Worm (Caenorhabditis elegans): ENCODE results near the gene rps-27.
A peak's percentile ranks its signal among the peaks of the same experiment; 100 is the strongest.

rps-27 gene

DNA sequence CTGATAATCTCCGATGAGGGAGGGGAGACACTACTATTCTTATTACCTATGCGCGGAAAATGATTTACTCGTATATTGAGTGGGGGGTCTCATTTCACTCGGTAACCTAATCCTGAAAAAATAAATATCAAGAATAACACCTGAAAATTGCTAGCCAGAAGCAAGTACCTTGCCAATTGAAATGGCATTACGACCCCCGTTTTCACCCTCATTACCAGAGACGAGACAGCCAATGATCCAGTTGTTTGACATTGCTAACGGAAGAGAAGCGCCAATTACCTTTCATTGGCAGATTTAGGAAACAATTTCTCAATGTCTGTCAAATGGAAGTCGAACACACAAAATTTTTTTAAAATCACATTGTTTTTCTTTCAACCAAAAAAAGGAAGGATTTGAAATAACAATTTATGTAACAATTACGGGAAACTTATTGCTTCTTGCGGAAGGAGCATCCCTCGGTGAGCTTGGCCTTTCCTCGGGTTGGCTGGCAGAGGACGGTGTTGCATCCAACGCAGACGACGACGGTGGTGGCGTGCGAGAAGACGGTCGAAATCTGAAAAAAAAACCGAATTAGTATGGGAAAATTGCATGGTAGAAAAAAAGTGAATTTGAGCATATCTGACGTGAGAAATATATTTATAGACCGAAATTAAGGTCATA, 704 bp downstream of the rps-27 start (continued):
- TF ChIP-seq unc-62 (GFP tag; optimal IDR thresholded peaks at IDR 0.05): no peak
- no peak for TF ChIP-seq lin-35 (GFP tag; optimal IDR thresholded peaks at IDR 0.05)
- TF ChIP-seq snpc-3.4 (tag; optimal IDR thresholded peaks at IDR 0.05): peak; percentile 19
- no peak for TF ChIP-seq Y53F4B.3 (GFP tag; IDR thresholded peaks at IDR 0.05)
- no peak for TF ChIP-seq dpff-1 (tag; optimal IDR thresholded peaks at IDR 0.05)

DNA sequence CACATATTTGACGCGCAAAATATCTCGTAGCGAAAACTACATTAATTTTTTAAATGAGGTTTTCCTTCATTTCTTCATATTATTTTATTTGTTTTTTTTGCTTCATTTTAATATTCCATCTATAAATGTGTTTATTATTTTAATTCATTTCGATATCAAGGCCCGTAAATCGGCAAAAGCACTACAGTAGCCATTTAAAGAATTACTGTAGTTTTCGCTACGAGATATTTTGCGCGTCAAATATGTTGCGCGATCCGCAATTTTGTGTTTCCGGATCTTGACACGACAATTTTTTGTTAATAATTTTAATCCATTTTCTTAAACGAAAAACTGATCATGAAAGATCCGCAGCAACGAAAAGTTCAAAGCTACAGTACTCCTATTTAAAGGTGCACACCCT, 1.7 kb downstream of the rps-27 start:
- TF ChIP-seq ztf-6 (GFP tag; IDR thresholded peaks at IDR 0.05): no peak
- TF ChIP-seq lin-54 (GFP tag; optimal IDR thresholded peaks at IDR 0.05): no peak
- no peak for TF ChIP-seq lin-35 (GFP tag; optimal IDR thresholded peaks at IDR 0.05)
- TF ChIP-seq ztf-26 (tag; optimal IDR thresholded peaks at IDR 0.05): no peak
- TF ChIP-seq akir-1 (GFP tag; optimal IDR thresholded peaks at IDR 0.05): no peak
- TF ChIP-seq hsf-1 (GFP tag; IDR thresholded peaks at IDR 0.05): no peak
- TF ChIP-seq ceh-91 (GFP tag; IDR thresholded peaks at IDR 0.05): peak; percentile 51
- no peak for TF ChIP-seq ztf-22 (GFP tag; optimal IDR thresholded peaks at IDR 0.05)
- no peak for TF ChIP-seq B0035.1 (tag; optimal IDR thresholded peaks at IDR 0.05)
- TF ChIP-seq mxl-1 (tag; optimal IDR thresholded peaks at IDR 0.05): no peak
- TF ChIP-seq Y67H2A.10 (GFP tag; conservative IDR thresholded peaks at IDR 0.05): no peak
- peak; percentile 69 for TF ChIP-seq lsl-1 (GFP tag; optimal IDR thresholded peaks at IDR 0.05)
- peak; percentile 37; the same call in 1 of the 2 replicates for TF ChIP-seq F33H1.4 (GFP tag; IDR thresholded peaks at IDR 0.05)
- no peak for TF ChIP-seq attf-3 (GFP tag; conservative IDR thresholded peaks at IDR 0.05)
- no peak for TF ChIP-seq F22D6.2 (tag; optimal IDR thresholded peaks at IDR 0.05)
- TF ChIP-seq snpc-3.4 (tag; optimal IDR thresholded peaks at IDR 0.05): no peak
- TF ChIP-seq zfh-2 (GFP tag; conservative IDR thresholded peaks at IDR 0.05): no peak
- no peak for TF ChIP-seq ZK185.1 (tag; optimal IDR thresholded peaks at IDR 0.05; ENCODE audit: poor library complexity, severe bottlenecking)
- TF ChIP-seq ekl-4 (GFP tag; IDR thresholded peaks at IDR 0.05): no peak
- TF ChIP-seq attf-5 (GFP tag; optimal IDR thresholded peaks at IDR 0.05): no peak
- no peak for TF ChIP-seq fkh-3 (tag; optimal IDR thresholded peaks at IDR 0.05)

DNA sequence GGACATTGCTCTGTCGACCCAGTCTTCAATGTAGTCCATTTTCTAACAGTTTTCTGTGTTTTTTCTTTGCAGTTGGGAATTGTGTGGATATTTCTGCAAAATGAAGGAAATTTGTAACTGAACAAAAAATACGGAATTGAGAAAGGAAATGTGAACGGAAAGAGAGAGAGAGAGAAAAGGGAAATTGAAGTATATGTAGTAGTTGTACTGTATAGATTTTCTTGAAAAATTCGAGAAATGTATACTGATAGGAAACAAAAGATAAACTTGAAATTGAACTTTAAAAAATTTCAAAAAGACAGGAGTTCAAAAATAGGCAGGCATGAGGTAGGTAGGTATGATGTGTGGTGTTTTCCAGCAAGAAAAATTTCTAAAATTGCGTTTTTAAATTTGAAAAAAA, 20.1 kb downstream of the rps-27 start, which contains the start of gene daam-1:
Gene daam-1, minus strand, starts transcription at position 101 of the 400 bp plus-strand sequence.
- TF ChIP-seq madf-10 (tag; optimal IDR thresholded peaks at IDR 0.05) (no peak), aptf-3 (GFP tag; IDR thresholded peaks at IDR 0.05) (no peak), egl-18 (GFP tag; IDR thresholded peaks at IDR 0.05) (no peak), nhr-179 (tag; optimal IDR thresholded peaks at IDR 0.05) (no peak), F52B5.7 (tag; optimal IDR thresholded peaks at IDR 0.05) (no peak), F57A8.1 (GFP tag; optimal IDR thresholded peaks at IDR 0.05) (no peak), D2030.7 (GFP tag; IDR thresholded peaks at IDR 0.05) (no peak), nhr-90 (tag; optimal IDR thresholded peaks at IDR 0.05) (no peak), tlf-1 (GFP tag; optimal IDR thresholded peaks at IDR 0.05) (no peak), lir-1 (GFP tag; conservative IDR thresholded peaks at IDR 0.05) (no peak), F55B11.4 (tag; optimal IDR thresholded peaks at IDR 0.05; ENCODE audit: borderline replicate concordance, insufficient read depth) (no peak), ztf-22 (GFP tag; optimal IDR thresholded peaks at IDR 0.05) (no peak), ZK185.1 (tag; optimal IDR thresholded peaks at IDR 0.05; ENCODE audit: poor library complexity, severe bottlenecking) (no peak)
